Fruit fly (Drosophila melanogaster): Measurements from ENCODE around the gene CG13003.

The CG13003 gene

DNA sequence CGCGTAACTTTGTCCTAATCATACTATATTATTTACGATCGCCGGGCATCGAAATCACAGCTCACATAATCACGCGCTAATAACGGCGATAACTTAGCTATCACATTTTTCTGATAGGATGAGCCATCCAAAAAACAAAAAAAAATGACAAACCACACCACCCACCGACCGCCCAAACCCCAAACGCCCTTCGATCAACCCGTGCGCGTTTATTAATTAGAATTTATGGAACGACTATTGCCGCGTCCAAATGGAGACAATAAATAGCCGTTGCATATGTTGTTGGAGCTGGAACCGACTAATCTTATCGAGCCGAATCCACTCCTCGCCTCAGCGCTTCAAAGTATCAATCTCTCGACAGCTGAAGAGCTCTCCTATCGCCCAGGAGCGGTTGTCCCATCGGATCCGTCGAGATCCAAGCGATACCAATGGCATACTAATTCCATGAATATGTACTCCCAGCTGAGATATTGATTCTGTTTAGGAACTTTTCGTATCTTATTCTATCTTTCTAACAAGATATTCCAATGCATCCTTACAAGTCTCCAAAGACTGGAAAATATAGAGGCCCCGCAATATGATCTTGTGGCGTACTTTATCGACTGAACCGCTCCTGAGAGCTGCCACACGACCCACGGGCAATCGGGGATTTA is 47.9 kb upstream of the CG13003 start:
- TF ChIP-seq CG1024 (GFP tag; IDR thresholded peaks at IDR 0.05) (no peak), CG6813 (GFP tag; optimal IDR thresholded peaks at IDR 0.05) (no peak), GATAe (GFP tag; conservative IDR thresholded peaks at IDR 0.05) (peak; percentile 20; the same call in 1 of the 2 replicates), CG10366 (GFP tag; IDR thresholded peaks at IDR 0.05) (no peak), Dref (GFP tag; IDR thresholded peaks at IDR 0.05) (no peak), sens-2 (GFP tag; IDR thresholded peaks at IDR 0.05) (no peak), sim (GFP tag; IDR thresholded peaks at IDR 0.05) (no peak), seq (GFP tag; IDR thresholded peaks at IDR 0.05) (no peak), CG1832 (GFP tag; optimal IDR thresholded peaks at IDR 0.05) (no peak), grn (GFP tag; optimal IDR thresholded peaks at IDR 0.05) (peak; percentile 56), sc (optimal IDR thresholded peaks at IDR 0.05) (no peak), sc (GFP tag; optimal IDR thresholded peaks at IDR 0.05) (no peak), ro (GFP tag; IDR thresholded peaks at IDR 0.05) (no peak), Hr78 (GFP tag; optimal IDR thresholded peaks at IDR 0.05) (no peak), phol (tag; optimal IDR thresholded peaks at IDR 0.05) (no peak), CG9215 (GFP tag; IDR thresholded peaks at IDR 0.05) (no peak), Max (GFP tag; optimal IDR thresholded peaks at IDR 0.05) (no peak), nerfin-1 (tag; optimal IDR thresholded peaks at IDR 0.05) (no peak), maf-S (GFP tag; optimal IDR thresholded peaks at IDR 0.05) (no peak), onecut (GFP tag; IDR thresholded peaks at IDR 0.05) (no peak), Lim3 (GFP tag; IDR thresholded peaks at IDR 0.05) (no peak), ken (GFP tag; IDR thresholded peaks at IDR 0.05) (no peak), tap (tag; optimal IDR thresholded peaks at IDR 0.05) (no peak), cwo (GFP tag; optimal IDR thresholded peaks at IDR 0.05) (peak; percentile 37), Pdp1 (GFP tag; optimal IDR thresholded peaks at IDR 0.05) (no peak), caup (GFP tag; optimal IDR thresholded peaks at IDR 0.05; ENCODE audit: severe bottlenecking) (no peak), da (GFP tag; optimal IDR thresholded peaks at IDR 0.05) (no peak), pnt (GFP tag; optimal IDR thresholded peaks at IDR 0.05) (no peak), klu (GFP tag; IDR thresholded peaks at IDR 0.05) (no peak), Stat92E (GFP tag; optimal IDR thresholded peaks at IDR 0.05) (no peak), bcd (GFP tag; optimal IDR thresholded peaks at IDR 0.05) (no peak), CG17361 (GFP tag; IDR thresholded peaks at IDR 0.05) (no peak), CG9437 (GFP tag; optimal IDR thresholded peaks at IDR 0.05) (no peak), CG15479 (GFP tag; optimal IDR thresholded peaks at IDR 0.05) (no peak), exex (tag; optimal IDR thresholded peaks at IDR 0.05) (peak; percentile 92), trem (tag; optimal IDR thresholded peaks at IDR 0.05) (no peak), sna (GFP tag; IDR thresholded peaks at IDR 0.05; ENCODE audit: partially characterized antibody) (no peak), vnd (GFP tag; IDR thresholded peaks at IDR 0.05; ENCODE audit: partially characterized antibody) (0 out of 3 replicates have a peak, but pooled peaks have one; percentile 14), CoRest (tag; optimal IDR thresholded peaks at IDR 0.05) (no peak), Blimp-1 (GFP tag; optimal IDR thresholded peaks at IDR 0.05) (no peak), CG34376 (GFP tag; optimal IDR thresholded peaks at IDR 0.05) (peak; percentile 29), C15 (GFP tag; IDR thresholded peaks at IDR 0.05) (no peak), Adf1 (GFP tag; IDR thresholded peaks at IDR 0.05) (no peak), Nf-YB (GFP tag; optimal IDR thresholded peaks at IDR 0.05) (no peak), CG18262 (tag; optimal IDR thresholded peaks at IDR 0.05) (no peak), pros (GFP tag; optimal IDR thresholded peaks at IDR 0.05) (no peak), CG6254 (GFP tag; optimal IDR thresholded peaks at IDR 0.05) (no peak), vfl (GFP tag; optimal IDR thresholded peaks at IDR 0.05) (no peak), row (GFP tag; IDR thresholded peaks at IDR 0.05) (peak; percentile 64), Jarid2 (GFP tag; optimal IDR thresholded peaks at IDR 0.05) (no peak)
